Fruit fly (Drosophila melanogaster): ENCODE results near the gene CG32152.

Gene CG32152

dm6 chr3L:16166217-16166997 is 22.6 kb upstream of the CG32152 start:
- TF ChIP-seq usp (GFP tag; optimal IDR thresholded peaks at IDR 0.05) (no peak), EcR (GFP tag; optimal IDR thresholded peaks at IDR 0.05) (no peak), pan (optimal IDR thresholded peaks at IDR 0.05) (no peak), Dll (optimal IDR thresholded peaks at IDR 0.05) (no peak), psq (optimal IDR thresholded peaks at IDR 0.05) (no peak), CG8478 (optimal IDR thresholded peaks at IDR 0.05) (no peak)

dm6 chr3L:16165356-16166168 is 21.7 kb upstream of the CG32152 start:
- no peak for TF ChIP-seq Dll (optimal IDR thresholded peaks at IDR 0.05)

- TF ChIP-seq CG8478 (optimal IDR thresholded peaks at IDR 0.05), result no peak
- no peak for TF ChIP-seq EcR (GFP tag; optimal IDR thresholded peaks at IDR 0.05)
- no peak for TF ChIP-seq pan (optimal IDR thresholded peaks at IDR 0.05)
- no peak for TF ChIP-seq psq (optimal IDR thresholded peaks at IDR 0.05)
- no peak for TF ChIP-seq usp (GFP tag; optimal IDR thresholded peaks at IDR 0.05)
- no peak for TF ChIP-seq Dll (optimal IDR thresholded peaks at IDR 0.05)
Observed at dm6 chr3L:16164150-16165039, 20.6 kb upstream of the CG32152 start, which contains the start of gene CG5151. CG5151 (minus strand) TSS chr3L:16164701.

dm6 chr3L:16161847-16162556 is 18.2 kb upstream of the CG32152 start:
- TF ChIP-seq psq (optimal IDR thresholded peaks at IDR 0.05) (no peak), EcR (GFP tag; optimal IDR thresholded peaks at IDR 0.05) (peak in 1 of 2 experiments; percentile 98)

- no peak for TF ChIP-seq CG8478 (optimal IDR thresholded peaks at IDR 0.05)
- peak in 1 of 2 experiments; percentile 28 for TF ChIP-seq EcR (GFP tag; optimal IDR thresholded peaks at IDR 0.05)
- TF ChIP-seq psq (optimal IDR thresholded peaks at IDR 0.05), result no peak
- TF ChIP-seq Dll (optimal IDR thresholded peaks at IDR 0.05), result no peak
- TF ChIP-seq pan (optimal IDR thresholded peaks at IDR 0.05), result no peak
- no peak for TF ChIP-seq usp (GFP tag; optimal IDR thresholded peaks at IDR 0.05)
Observed at dm6 chr3L:16161131-16161530, 17.3 kb upstream of the CG32152 start.

- TF ChIP-seq Dll (optimal IDR thresholded peaks at IDR 0.05), result no peak
- TF ChIP-seq pan (optimal IDR thresholded peaks at IDR 0.05), result no peak
- no peak for TF ChIP-seq CG8478 (optimal IDR thresholded peaks at IDR 0.05)
- TF ChIP-seq psq (optimal IDR thresholded peaks at IDR 0.05), result no peak
- no peak for TF ChIP-seq usp (GFP tag; optimal IDR thresholded peaks at IDR 0.05)
- no peak for TF ChIP-seq EcR (GFP tag; optimal IDR thresholded peaks at IDR 0.05)
Observed at dm6 chr3L:16160420-16161069, 16.7 kb upstream of the CG32152 start.

- no peak for TF ChIP-seq CG8478 (optimal IDR thresholded peaks at IDR 0.05)
- TF ChIP-seq usp (GFP tag; optimal IDR thresholded peaks at IDR 0.05), result no peak
- no peak for TF ChIP-seq psq (optimal IDR thresholded peaks at IDR 0.05)
- TF ChIP-seq EcR (GFP tag; optimal IDR thresholded peaks at IDR 0.05), result no peak
- TF ChIP-seq Dll (optimal IDR thresholded peaks at IDR 0.05), result no peak
- no peak for TF ChIP-seq pan (optimal IDR thresholded peaks at IDR 0.05)
Observed at dm6 chr3L:16160073-16160398, 16.2 kb upstream of the CG32152 start.

- TF ChIP-seq usp (GFP tag; optimal IDR thresholded peaks at IDR 0.05) (no peak), CG8478 (optimal IDR thresholded peaks at IDR 0.05) (no peak), Dll (optimal IDR thresholded peaks at IDR 0.05) (no peak), psq (optimal IDR thresholded peaks at IDR 0.05) (no peak), pan (optimal IDR thresholded peaks at IDR 0.05) (no peak), EcR (GFP tag; optimal IDR thresholded peaks at IDR 0.05) (no peak)
Observed at dm6 chr3L:16159161-16160072, 15.6 kb upstream of the CG32152 start.

- TF ChIP-seq psq (optimal IDR thresholded peaks at IDR 0.05) (no peak), usp (GFP tag; optimal IDR thresholded peaks at IDR 0.05) (no peak), CG8478 (optimal IDR thresholded peaks at IDR 0.05) (no peak), pan (optimal IDR thresholded peaks at IDR 0.05) (no peak), EcR (GFP tag; optimal IDR thresholded peaks at IDR 0.05) (no peak), Dll (optimal IDR thresholded peaks at IDR 0.05) (no peak)
Observed at dm6 chr3L:16158322-16158721, 14.5 kb upstream of the CG32152 start.
